Fruit fly (Drosophila melanogaster): ENCODE data around the gene Qsox4.

Qsox4 gene

DNA sequence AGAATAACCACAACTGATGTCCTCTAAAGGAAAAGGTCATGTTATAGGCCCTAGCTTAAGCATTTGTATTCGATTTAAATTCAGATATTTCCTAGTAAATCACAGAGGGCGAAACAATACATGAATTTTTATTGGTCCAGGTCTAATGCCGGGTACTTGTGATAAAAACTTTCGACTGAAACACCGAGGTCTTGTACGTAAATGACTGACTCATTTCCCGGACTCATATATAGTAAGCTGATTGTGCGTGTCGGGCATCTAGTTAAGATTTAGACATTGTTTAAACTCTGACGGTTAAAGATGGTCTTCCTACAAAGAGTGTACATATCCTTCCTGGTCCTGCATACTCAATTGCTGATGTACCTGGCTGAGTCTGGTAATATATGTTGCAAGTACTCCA lies 20.4 kb upstream of the Qsox4 start, which contains the start of gene CG16710:
TSS of gene CG16710 (plus strand) at position 301 of the 400 bp plus-strand sequence.
- TF ChIP-seq Atf-2 (GFP tag; optimal IDR thresholded peaks at IDR 0.05) (no peak), CG5180 (GFP tag; optimal IDR thresholded peaks at IDR 0.05) (no peak)

DNA sequence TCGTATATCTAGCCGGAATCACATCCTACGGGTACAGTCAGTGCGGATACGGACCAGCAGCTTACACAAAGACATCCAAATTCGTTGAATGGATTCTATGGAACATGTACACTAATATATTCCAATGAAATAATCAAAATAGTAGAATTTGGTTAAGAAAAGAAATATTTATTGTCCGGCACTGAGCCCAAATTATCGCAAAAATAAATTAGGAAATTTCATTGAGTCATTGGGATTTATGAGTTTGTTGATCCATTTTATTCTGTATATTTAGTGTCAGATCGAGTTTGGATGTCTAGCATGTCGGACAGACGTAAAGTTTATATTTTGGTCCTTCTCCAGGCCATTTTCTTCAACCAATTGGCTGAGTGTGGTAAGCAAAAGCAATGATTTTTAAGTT lies 18.8 kb upstream of the Qsox4 start, which contains the start of gene CG18754:
TSS of gene CG18754 (plus strand) at position 301 of the 400 bp plus-strand sequence.
- TF ChIP-seq z (GFP tag; IDR thresholded peaks at IDR 0.05) (no peak), Oli (tag; optimal IDR thresholded peaks at IDR 0.05) (no peak), kah (GFP tag; optimal IDR thresholded peaks at IDR 0.05) (no peak), CG33557 (GFP tag; optimal IDR thresholded peaks at IDR 0.05) (no peak), her (GFP tag; optimal IDR thresholded peaks at IDR 0.05) (no peak), run (tag; optimal IDR thresholded peaks at IDR 0.05) (no peak), sens-2 (GFP tag; IDR thresholded peaks at IDR 0.05) (no peak), Ravus (GFP tag; IDR thresholded peaks at IDR 0.05) (no peak)

DNA sequence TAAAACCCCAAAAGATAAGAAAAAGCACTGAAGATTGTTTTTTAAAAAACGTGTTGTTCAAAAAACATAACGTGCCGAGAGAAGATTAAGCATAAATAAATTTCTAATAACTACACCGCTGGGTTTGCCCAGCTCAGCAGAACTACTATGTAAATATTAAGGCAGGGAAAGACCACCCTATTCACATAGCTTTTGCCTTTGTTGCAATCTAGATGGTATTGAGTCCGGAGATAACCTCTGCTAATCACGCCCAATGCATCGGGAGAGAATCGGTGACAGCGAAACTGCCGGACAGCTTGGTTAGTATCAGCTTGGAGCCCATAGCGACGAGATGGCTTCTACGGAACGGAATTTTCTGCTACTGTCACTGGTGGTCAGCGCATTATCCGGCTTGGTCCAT lies 16.6 kb upstream of the Qsox4 start, which contains the start of gene SPE:
TSS of gene SPE (plus strand) at position 301 of the 400 bp plus-strand sequence.
- no peak for TF ChIP-seq gcm2 (GFP tag; optimal IDR thresholded peaks at IDR 0.05)
- no peak for TF ChIP-seq pita (GFP tag; optimal IDR thresholded peaks at IDR 0.05)
- peak; percentile 9 for TF ChIP-seq CG34376 (GFP tag; optimal IDR thresholded peaks at IDR 0.05)
- no peak for TF ChIP-seq CG11723 (GFP tag; optimal IDR thresholded peaks at IDR 0.05)
- TF ChIP-seq CG8765 (GFP tag; IDR thresholded peaks at IDR 0.05) = no peak

DNA sequence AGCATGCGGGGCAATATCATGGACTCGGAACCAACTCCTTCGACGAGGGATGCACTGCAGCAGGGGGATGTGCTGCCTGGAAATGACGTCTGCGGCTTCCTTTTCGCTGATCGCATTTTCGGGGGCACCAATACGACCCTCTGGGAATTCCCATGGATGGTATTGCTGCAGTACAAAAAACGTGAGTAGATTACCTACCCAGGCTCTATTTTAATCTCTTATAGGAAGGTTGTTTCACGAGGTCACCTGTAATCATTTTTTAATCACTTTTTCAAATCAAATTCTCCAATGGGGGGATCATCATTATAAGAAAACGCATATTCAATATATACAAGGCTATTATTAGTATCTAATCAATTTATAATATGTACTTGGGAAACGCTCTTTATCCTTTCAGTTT lies 15.6 kb upstream of the Qsox4 start:
- TF ChIP-seq Ets65A (GFP tag) = peak; percentile 70
- TF ChIP-seq CG11456 (GFP tag; IDR thresholded peaks at IDR 0.05) = no peak

- TF ChIP-seq Hmx (GFP tag; optimal IDR thresholded peaks at IDR 0.05) = no peak
- no peak for TF ChIP-seq CG11085 (GFP tag; IDR thresholded peaks at IDR 0.05)
- no peak for TF ChIP-seq CG14014 (GFP tag; IDR thresholded peaks at IDR 0.05)
- TF ChIP-seq CG2678 (tag; optimal IDR thresholded peaks at IDR 0.05) = no peak
- no peak for TF ChIP-seq repo (GFP tag; optimal IDR thresholded peaks at IDR 0.05)
- TF ChIP-seq zen (tag; optimal IDR thresholded peaks at IDR 0.05) = no peak
- no peak for TF ChIP-seq gce (GFP tag; IDR thresholded peaks at IDR 0.05)
- TF ChIP-seq vvl (GFP tag; IDR thresholded peaks at IDR 0.05) = no peak
- TF ChIP-seq BEAF-32 (GFP tag; optimal IDR thresholded peaks at IDR 0.05) = peak; percentile 18
- no peak for TF ChIP-seq Doc2 (GFP tag; IDR thresholded peaks at IDR 0.05)
- TF ChIP-seq Atf6 (GFP tag; IDR thresholded peaks at IDR 0.05) = no peak
- TF ChIP-seq CG4730 (GFP tag; IDR thresholded peaks at IDR 0.05) = no peak
- no peak for TF ChIP-seq tin (GFP tag; optimal IDR thresholded peaks at IDR 0.05)
- no peak for TF ChIP-seq HmgD (GFP tag; optimal IDR thresholded peaks at IDR 0.05)
- no peak for TF ChIP-seq emc (GFP tag; optimal IDR thresholded peaks at IDR 0.05)
- TF ChIP-seq Opbp (GFP tag; IDR thresholded peaks at IDR 0.05; ENCODE audit: partially characterized antibody) = no peak
- no peak for TF ChIP-seq Nf-YC (tag; optimal IDR thresholded peaks at IDR 0.05)
- TF ChIP-seq chinmo (GFP tag; IDR thresholded peaks at IDR 0.05; ENCODE audit: partially characterized antibody) = peak; percentile 38; the same call in 1 of the 4 replicates
- no peak for TF ChIP-seq Bteb2 (GFP tag; optimal IDR thresholded peaks at IDR 0.05)
- no peak for TF ChIP-seq D (optimal IDR thresholded peaks at IDR 0.05)
- no peak for TF ChIP-seq D (GFP tag; optimal IDR thresholded peaks at IDR 0.05)
- no peak for TF ChIP-seq slbo (GFP tag; IDR thresholded peaks at IDR 0.05)
- TF ChIP-seq MESR4 (GFP tag; optimal IDR thresholded peaks at IDR 0.05) = peak; percentile 55
- no peak for TF ChIP-seq Spps (tag; optimal IDR thresholded peaks at IDR 0.05)
- TF ChIP-seq CG30431 (GFP tag; optimal IDR thresholded peaks at IDR 0.05) = no peak
- TF ChIP-seq bcd (GFP tag; optimal IDR thresholded peaks at IDR 0.05) = no peak
- no peak for TF ChIP-seq CG11723 (GFP tag; optimal IDR thresholded peaks at IDR 0.05)
- no peak for TF ChIP-seq CG11696 (GFP tag; IDR thresholded peaks at IDR 0.05)
- TF ChIP-seq CG6854 (GFP tag; optimal IDR thresholded peaks at IDR 0.05) = no peak
- TF ChIP-seq aop (GFP tag; IDR thresholded peaks at IDR 0.05) = no peak
Observed at dm6 chr3R:23694579-23695033, 8.0 kb upstream of the Qsox4 start, which contains the start of gene CG10254. CG10254 (minus strand) TSS chr3R:23694983.

Data from whole organism, embryonic.